Worm (Caenorhabditis elegans) whole organism, L1 larva: Measurements from ENCODE around the gene erfa-1.

Source experiments
- C16A3.4 ChIP-seq: fragments of 150-350 bp; optimal IDR thresholded peaks from 2 replicates; lab custom pipeline; 2014; ENCODE audit warnings: missing biosample characterization, missing genetic modification characterization
- aly-2 ChIP-seq: fragments of 150-350 bp; optimal IDR thresholded peaks from 2 replicates; lab custom pipeline; 2014; ENCODE audit warnings: missing biosample characterization, missing genetic modification characterization
- ama-1 ChIP-seq: fragments of 150-350 bp; optimal IDR thresholded peaks from 2 replicates; lab custom pipeline; 2014
- blmp-1 ChIP-seq: fragments of 150-350 bp; optimal IDR thresholded peaks from 2 replicates; lab custom pipeline; 2014; ENCODE audit warnings: missing biosample characterization, missing genetic modification characterization
- ceh-8 ChIP-seq: fragments of 200-800 bp; sonication (Bioruptor generic); optimal IDR thresholded peaks from 2 replicates; lab custom pipeline; 2018; ENCODE audit warnings: mild to moderate bottlenecking, missing genetic modification characterization, moderate library complexity, missing compliant biosample characterization
- ceh-90 ChIP-seq: sonication (generic microtip); optimal IDR thresholded peaks from 2 replicates; lab custom pipeline; 2016; ENCODE audit warnings: missing genetic modification characterization, missing compliant biosample characterization
- dpl-1 ChIP-seq, 3 experiments: fragments of 150-350 bp in 2 of 3; sonication (generic microtip) in 1 of 3; optimal IDR thresholded peaks; 2 replicates each; lab custom pipeline; 2014 to 2017; ENCODE audit warnings: missing biosample characterization in 3 of 3, missing genetic modification characterization in 3 of 3, missing genetic modification reagents in 3 of 3
- efl-1 ChIP-seq, 4 experiments: fragments of 150-350 bp; optimal IDR thresholded peaks in 3 of 4; peaks in 1 of 4; 1 replicate in 1 of 4; 2 replicates in 3 of 4; lab custom pipeline; 2014; ENCODE audit warnings: missing biosample characterization in 2 of 4, missing genetic modification characterization in 2 of 4, missing genetic modification reagents in 2 of 4
- egl-13 ChIP-seq: sonication (generic microtip); optimal IDR thresholded peaks from 2 replicates; lab custom pipeline; 2016; ENCODE audit warnings: missing genotype, missing genetic modification reagents, missing genetic modification characterization, missing compliant biosample characterization
- elt-2 ChIP-seq: sonication (generic microtip); optimal IDR thresholded peaks from 2 replicates; lab custom pipeline; 2016; ENCODE audit warnings: missing genetic modification characterization, mild to moderate bottlenecking, inconsistent platforms, missing compliant biosample characterization, missing genetic modification reagents
- elt-3 ChIP-seq, 6 experiments: fragments of 150-350 bp in 1 of 6; sonication (generic microtip); optimal IDR thresholded peaks; 2 replicates each; lab custom pipeline; 2017 to 2018; ENCODE audit warnings: missing biosample characterization in 6 of 6, missing genetic modification characterization in 6 of 6, inconsistent platforms in 1 of 6
- hlh-4 ChIP-seq: sonication (generic microtip); optimal IDR thresholded peaks from 2 replicates; lab custom pipeline; 2016; ENCODE audit warnings: mild to moderate bottlenecking, missing genetic modification characterization, missing compliant biosample characterization
- irx-1 ChIP-seq: sonication (generic microtip); optimal IDR thresholded peaks from 2 replicates; lab custom pipeline; 2016; ENCODE audit warnings: missing genetic modification characterization, missing compliant biosample characterization
- jun-1 ChIP-seq: fragments of 150-350 bp; optimal IDR thresholded peaks from 2 replicates; lab custom pipeline; 2014; ENCODE audit warnings: missing biosample characterization, missing genetic modification reagents, missing genetic modification characterization
- lin-13 ChIP-seq: fragments of 150-350 bp; optimal IDR thresholded peaks from 2 replicates; lab custom pipeline; 2014; ENCODE audit warnings: missing biosample characterization, missing genetic modification reagents, missing genetic modification characterization
- lin-14 ChIP-seq: fragments of 200-800 bp; sonication (Bioruptor generic); optimal IDR thresholded peaks from 2 replicates; lab custom pipeline; 2018; ENCODE audit warnings: mild to moderate bottlenecking, missing genetic modification characterization, moderate library complexity, missing compliant biosample characterization
- lin-35 ChIP-seq, 2 experiments: fragments of 150-350 bp; optimal IDR thresholded peaks; 2 replicates each; lab custom pipeline; 2014; ENCODE audit warnings: missing biosample characterization in 2 of 2, missing genetic modification characterization in 2 of 2, missing genetic modification reagents in 2 of 2
- lin-39 ChIP-seq: fragments of 150-350 bp; optimal IDR thresholded peaks from 2 replicates; lab custom pipeline; 2014; ENCODE audit warnings: missing biosample characterization, missing genetic modification reagents, missing genetic modification characterization
- lsy-2 ChIP-seq, 2 experiments: fragments of 150-350 bp; optimal IDR thresholded peaks; 2 replicates each; lab custom pipeline; 2014; ENCODE audit warnings: missing biosample characterization in 2 of 2, missing genetic modification characterization in 2 of 2
- nhr-19 ChIP-seq: fragments of 200-800 bp; sonication (Bioruptor generic); conservative IDR thresholded peaks from 2 replicates; pipeline ENCODE4 v1.3.6; 2022; ENCODE audit warnings: missing genetic modification characterization, missing compliant biosample characterization
- nhr-20 ChIP-seq: sonication (generic microtip); optimal IDR thresholded peaks from 2 replicates; lab custom pipeline; 2016; ENCODE audit warnings: mild to moderate bottlenecking, missing genetic modification characterization, missing compliant biosample characterization
- nhr-47 ChIP-seq: sonication (generic microtip); optimal IDR thresholded peaks from 2 replicates; lab custom pipeline; 2016; ENCODE audit warnings: mild to moderate bottlenecking, missing genetic modification characterization, moderate library complexity, missing compliant biosample characterization
- nhr-71 ChIP-seq: sonication (generic microtip); optimal IDR thresholded peaks from 2 replicates; lab custom pipeline; 2016; ENCODE audit warnings: mild to moderate bottlenecking, missing genetic modification characterization, moderate library complexity, missing compliant biosample characterization
- nhr-76 ChIP-seq: sonication (generic microtip); optimal IDR thresholded peaks from 2 replicates; lab custom pipeline; 2017; ENCODE audit warnings: missing biosample characterization, missing genetic modification characterization
- nhr-77 ChIP-seq: fragments of 150-350 bp; optimal IDR thresholded peaks from 2 replicates; lab custom pipeline; 2014; ENCODE audit warnings: missing biosample characterization, missing genetic modification characterization
- nhr-84 ChIP-seq: sonication (generic microtip); optimal IDR thresholded peaks from 2 replicates; lab custom pipeline; 2017; ENCODE audit warnings: missing biosample characterization, missing genetic modification characterization
- nhr-85 ChIP-seq: sonication (generic microtip); peaks from one replicate; lab custom pipeline; 2016; ENCODE audit warnings: missing genetic modification characterization, inconsistent platforms, missing compliant biosample characterization
- pag-3 ChIP-seq: sonication (generic microtip); optimal IDR thresholded peaks from 2 replicates; lab custom pipeline; 2017; ENCODE audit warnings: missing genetic modification characterization, mild to moderate bottlenecking, missing compliant biosample characterization, antibody characterized with exemption, borderline replicate concordance; ENCODE audit not compliant: insufficient read depth
- pax-3 ChIP-seq: fragments of 200-800 bp; sonication (Bioruptor generic); optimal IDR thresholded peaks from 2 replicates; lab custom pipeline; 2018; ENCODE audit warnings: mild to moderate bottlenecking, missing genetic modification characterization, moderate library complexity, missing compliant biosample characterization
- pqm-1 ChIP-seq: sonication (generic microtip); optimal IDR thresholded peaks from 3 replicates; lab custom pipeline; 2017; ENCODE audit warnings: missing biosample characterization, missing genetic modification characterization
- rnt-1 ChIP-seq: sonication (generic microtip); optimal IDR thresholded peaks from 2 replicates; lab custom pipeline; 2016; ENCODE audit warnings: mild to moderate bottlenecking, missing genetic modification characterization, moderate library complexity, missing compliant biosample characterization
- snpc-4 ChIP-seq: fragments of 150-350 bp; optimal IDR thresholded peaks from 2 replicates; lab custom pipeline; 2014; ENCODE audit warnings: missing biosample characterization, missing genetic modification characterization
- snu-23 ChIP-seq: sonication (generic microtip); optimal IDR thresholded peaks from 2 replicates; lab custom pipeline; 2016; ENCODE audit warnings: missing genetic modification characterization, missing compliant biosample characterization
- tlp-1 ChIP-seq: fragments of 150-350 bp; optimal IDR thresholded peaks from 2 replicates; lab custom pipeline; 2014; ENCODE audit warnings: missing biosample characterization, missing genetic modification characterization
- unc-30 ChIP-seq: sonication (generic microtip); optimal IDR thresholded peaks from 2 replicates; lab custom pipeline; 2017; ENCODE audit warnings: missing biosample characterization, missing genetic modification characterization
- vab-15 ChIP-seq: sonication (generic microtip); optimal IDR thresholded peaks from 2 replicates; lab custom pipeline; 2017; ENCODE audit warnings: missing genotype, mild to moderate bottlenecking, missing genetic modification characterization, missing compliant biosample characterization
- xbp-1 ChIP-seq: sonication (generic microtip); optimal IDR thresholded peaks from 2 replicates; lab custom pipeline; 2016; ENCODE audit warnings: missing genetic modification characterization, missing compliant biosample characterization

Gene erfa-1

ce11 chrV:6462606-6463005, 28.7 kb downstream of the erfa-1 start:
- TF ChIP-seq blmp-1 (tag; lab: Kevin White, UChicago), result peak; percentile 12
- TF ChIP-seq lsy-2 (tag; optimal IDR thresholded peaks at IDR 0.05; lab: Kevin White, UChicago), result peak in 1 of 2 experiments; percentile 15
- TF ChIP-seq lin-35 (GFP tag; optimal IDR thresholded peaks at IDR 0.05; lab: Kevin White, UChicago), result peak in 1 of 2 experiments; percentile 64
- peak; percentile 87 for TF ChIP-seq nhr-85
- TF ChIP-seq elt-2 (tag; lab: Kevin White, UChicago), result peak; percentile 24
- TF ChIP-seq vab-15 (tag; lab: Kevin White, UChicago), result peak; percentile 13
- TF ChIP-seq elt-3 (tag; optimal IDR thresholded peaks at IDR 0.05; lab: Kevin White, UChicago), result peak in 1 of 6 experiments; percentile 47
- no peak for TF ChIP-seq nhr-19
- no peak for TF ChIP-seq irx-1
- peak; percentile 18 for TF ChIP-seq snu-23 (GFP tag; lab: Kevin White, UChicago)
- TF ChIP-seq nhr-20 (tag; lab: Kevin White, UChicago), result peak; percentile 14
- no peak for TF ChIP-seq ceh-90 (tag; lab: Kevin White, UChicago)
- TF ChIP-seq lin-14 (GFP tag; lab: Kevin White, UChicago), result peak; percentile 33

ce11 chrV:6464238-6464637, 30.3 kb downstream of the erfa-1 start:
- TF ChIP-seq dpl-1 (GFP tag; optimal IDR thresholded peaks at IDR 0.05; lab: Kevin White, UChicago) (no peak), snpc-4 (tag; lab: Kevin White, UChicago) (no peak), aly-2 (tag; lab: Kevin White, UChicago) (no peak), blmp-1 (tag; lab: Kevin White, UChicago) (peak; percentile 13)

ce11 chrV:6464765-6465164, 30.8 kb downstream of the erfa-1 start, which contains the start of gene unc-83:
Gene unc-83, plus strand, starts transcription at chrV:6465065.
- no peak for TF ChIP-seq hlh-4 (tag; lab: Kevin White, UChicago)
- TF ChIP-seq pax-3 (tag; lab: Kevin White, UChicago), result no peak
- no peak for TF ChIP-seq lin-14 (GFP tag; lab: Kevin White, UChicago)
- no peak for TF ChIP-seq lin-13 (GFP tag; lab: Kevin White, UChicago)
- TF ChIP-seq elt-2 (tag; lab: Kevin White, UChicago), result no peak
- no peak for TF ChIP-seq blmp-1 (tag; lab: Kevin White, UChicago)
- no peak for TF ChIP-seq C16A3.4 (tag; lab: Kevin White, UChicago)
- TF ChIP-seq ceh-8 (GFP tag; lab: Kevin White, UChicago), result no peak
- TF ChIP-seq egl-13 (tag; lab: Kevin White, UChicago), result no peak
- TF ChIP-seq elt-3 (tag; optimal IDR thresholded peaks at IDR 0.05; lab: Kevin White, UChicago), result no peak
- TF ChIP-seq dpl-1 (GFP tag; optimal IDR thresholded peaks at IDR 0.05; lab: Kevin White, UChicago), result no peak
- no peak for TF ChIP-seq nhr-84 (tag; lab: Kevin White, UChicago)
- TF ChIP-seq xbp-1, result no peak
- no peak for TF ChIP-seq tlp-1
- no peak for TF ChIP-seq nhr-76 (tag; lab: Kevin White, UChicago)
- TF ChIP-seq jun-1, result no peak
- TF ChIP-seq, all 84 proteins: peak for 0

- TF ChIP-seq lin-14 (GFP tag; lab: Kevin White, UChicago) (peak; percentile 69), nhr-77 (tag; lab: Kevin White, UChicago) (no peak), rnt-1 (tag; lab: Kevin White, UChicago) (peak; percentile 76), lsy-2 (tag; optimal IDR thresholded peaks at IDR 0.05; lab: Kevin White, UChicago) (peak in 1 of 2 experiments; percentile 12), nhr-71 (tag; lab: Kevin White, UChicago) (peak; percentile 22), nhr-47 (no peak), ama-1 (lab: Kevin White, UChicago) (no peak), pqm-1 (tag; lab: Kevin White, UChicago) (no peak), pax-3 (tag; lab: Kevin White, UChicago) (no peak), lin-39 (tag; lab: Kevin White, UChicago) (peak; percentile 26), pag-3 (peak; percentile 96), efl-1 (optimal IDR thresholded peaks at IDR 0.05; lab: Kevin White, UChicago) (no peak), efl-1 (GFP tag; optimal IDR thresholded peaks at IDR 0.05 in 1 of 2; lab: Kevin White, UChicago) (no peak), unc-30 (tag; lab: Kevin White, UChicago) (no peak)
Measured at ce11 chrV:6467676-6468075, 33.7 kb downstream of the erfa-1 start.
